Worm (Caenorhabditis elegans): ENCODE measurements around the gene skr-20.

- TF ChIP-seq ceh-82 (tag; optimal IDR thresholded peaks at IDR 0.05) (no peak), unc-62 (GFP tag; optimal IDR thresholded peaks at IDR 0.05 in 1 of 2) (no peak), unc-62 (tag; optimal IDR thresholded peaks at IDR 0.05) (no peak), arid-1 (GFP tag; conservative IDR thresholded peaks at IDR 0.05) (no peak), aha-1 (tag) (no peak), ztf-11 (tag; optimal IDR thresholded peaks at IDR 0.05) (no peak), ceh-20 (GFP tag; IDR thresholded peaks at IDR 0.05) (no peak), lsy-2 (tag; optimal IDR thresholded peaks at IDR 0.05) (no peak), nhr-6 (tag; optimal IDR thresholded peaks at IDR 0.05) (no peak)
These were observed 45.0 kb downstream of the skr-20 start, which contains the start of gene nlp-3 for ce11 chrX:13178347-13178746.

Measured in whole organism, L4 larva.